Worm (Caenorhabditis elegans) whole organism, young adult: ENCODE data around the gene Y105C5B.3.

Experiments
- B0035.1 ChIP-seq: sonication (generic microtip); optimal IDR thresholded peaks from 2 replicates; lab custom pipeline; 2016; ENCODE audit warnings: missing genetic modification characterization, mild to moderate bottlenecking, missing compliant biosample characterization, missing genotype, missing genetic modification reagents
- B0336.3 ChIP-seq: fragments of 200-800 bp; sonication (Bioruptor generic); IDR thresholded peaks from 2 replicates; pipeline ENCODE4 v1.3.6; 2022; ENCODE audit warnings: missing genetic modification characterization, missing compliant biosample characterization
- F22D6.2 ChIP-seq: sonication (generic microtip); optimal IDR thresholded peaks from 2 replicates; lab custom pipeline; 2016; ENCODE audit warnings: mild to moderate bottlenecking, missing genetic modification characterization, missing compliant biosample characterization
- F23B12.7 ChIP-seq: sonication (generic microtip); optimal IDR thresholded peaks from 2 replicates; lab custom pipeline; 2017; ENCODE audit warnings: missing genetic modification characterization, mild to moderate bottlenecking, missing compliant biosample characterization, antibody characterized with exemption, moderate library complexity; ENCODE audit not compliant: insufficient read depth
- F37B4.10 ChIP-seq: fragments of 200-800 bp; sonication (Bioruptor generic); IDR thresholded peaks from 2 replicates; pipeline ENCODE4 v1.3.6; 2022; ENCODE audit warnings: missing genetic modification characterization, missing compliant biosample characterization
- F57C9.4 ChIP-seq: sonication (generic microtip); optimal IDR thresholded peaks from 2 replicates; lab custom pipeline; 2017; ENCODE audit warnings: mild to moderate bottlenecking, missing genetic modification characterization, missing compliant biosample characterization
- T07F8.4 ChIP-seq: sonication (generic microtip); optimal IDR thresholded peaks from 2 replicates; lab custom pipeline; 2016; ENCODE audit warnings: mild to moderate bottlenecking, missing genetic modification characterization, moderate library complexity, missing compliant biosample characterization
- T26A5.8 ChIP-seq: sonication (generic microtip); optimal IDR thresholded peaks from 2 replicates; lab custom pipeline; 2016; ENCODE audit warnings: missing genetic modification characterization, missing compliant biosample characterization
- Y53F4B.3 ChIP-seq: fragments of 200-800 bp; sonication (Bioruptor generic); IDR thresholded peaks from 2 replicates; pipeline ENCODE4 v1.3.6; 2022; ENCODE audit warnings: missing genetic modification reagents, missing genetic modification characterization, missing compliant biosample characterization
- Y79H2A.3 ChIP-seq: fragments of 200-800 bp; sonication (Bioruptor generic); conservative IDR thresholded peaks from 2 replicates; pipeline ENCODE4 v1.3.6; 2022; ENCODE audit warnings: missing genetic modification reagents, missing genetic modification characterization, missing compliant biosample characterization
- Y95B8A.8 ChIP-seq: fragments of 200-800 bp; sonication (Bioruptor generic); IDR thresholded peaks from 2 replicates; pipeline ENCODE4 v1.3.6; 2022; ENCODE audit warnings: missing genetic modification reagents, missing genetic modification characterization, missing compliant biosample characterization
- akir-1 ChIP-seq: fragments of 200-800 bp; sonication (Bioruptor generic); optimal IDR thresholded peaks from 2 replicates; lab custom pipeline; 2018; ENCODE audit warnings: mild to moderate bottlenecking, missing genetic modification characterization, moderate library complexity, missing compliant biosample characterization
- ama-1 ChIP-seq, 3 experiments: fragments of 150-350 bp in 1 of 3; sonication (generic microtip) in 2 of 3; optimal IDR thresholded peaks; 2 replicates each; lab custom pipeline; 2014 to 2018; ENCODE audit warnings: missing biosample characterization in 2 of 3, missing genetic modification characterization in 2 of 3, missing genetic modification reagents in 2 of 3
- attf-5 ChIP-seq: fragments of 200-800 bp; sonication (Bioruptor generic); optimal IDR thresholded peaks from 2 replicates; lab custom pipeline; 2018; ENCODE audit warnings: mild to moderate bottlenecking, missing genetic modification characterization, missing compliant biosample characterization
- attf-6 ChIP-seq: fragments of 200-800 bp; sonication (Bioruptor generic); IDR thresholded peaks from 2 replicates; pipeline ENCODE4 v1.3.6; 2022; ENCODE audit warnings: missing genetic modification reagents, missing genetic modification characterization, missing compliant biosample characterization
- cebp-1 ChIP-seq, 2 experiments: fragments of 200-800 bp in 1 of 2; sonication (Bioruptor generic) in 1 of 2; sonication (generic microtip) in 1 of 2; IDR thresholded peaks in 1 of 2; optimal IDR thresholded peaks in 1 of 2; 2 replicates each; pipeline versions ENCODE4 v1.3.6 to Lab custom; 2017 to 2022; ENCODE audit warnings: missing compliant biosample characterization in 2 of 2, missing genetic modification characterization in 2 of 2, mild to moderate bottlenecking in 1 of 2, missing genetic modification reagents in 1 of 2, moderate library complexity in 1 of 2
- ceh-100 ChIP-seq: fragments of 200-800 bp; sonication (Bioruptor generic); IDR thresholded peaks from 2 replicates; pipeline ENCODE4 v1.3.6; 2022; ENCODE audit warnings: missing genetic modification reagents, missing genetic modification characterization, missing compliant biosample characterization
- ceh-40 ChIP-seq: fragments of 200-800 bp; sonication (Bioruptor generic); IDR thresholded peaks from 2 replicates; pipeline ENCODE4 v1.3.6; 2022; ENCODE audit warnings: missing genetic modification characterization, missing compliant biosample characterization
- ceh-91 ChIP-seq: fragments of 200-800 bp; sonication (Bioruptor generic); IDR thresholded peaks from 2 replicates; pipeline ENCODE4 v1.3.6; 2022; ENCODE audit warnings: missing genetic modification reagents, missing genetic modification characterization, missing compliant biosample characterization
- dox-1 ChIP-seq: fragments of 200-800 bp; sonication (Bioruptor generic); IDR thresholded peaks from 2 replicates; pipeline ENCODE4 v1.3.6; 2022; ENCODE audit warnings: missing genetic modification reagents, missing genetic modification characterization, missing compliant biosample characterization
- dpff-1 ChIP-seq: sonication (generic microtip); optimal IDR thresholded peaks from 2 replicates; lab custom pipeline; 2017; ENCODE audit warnings: mild to moderate bottlenecking, missing genetic modification characterization, missing compliant biosample characterization
- efl-1 ChIP-seq: fragments of 150-350 bp; optimal IDR thresholded peaks from 2 replicates; lab custom pipeline; 2014; ENCODE audit warnings: missing biosample characterization, missing genetic modification reagents, missing genetic modification characterization
- ekl-4 ChIP-seq: fragments of 200-800 bp; sonication (Bioruptor generic); IDR thresholded peaks from 2 replicates; pipeline ENCODE4 v1.3.6; 2022; ENCODE audit warnings: missing genetic modification reagents, missing genetic modification characterization, missing compliant biosample characterization
- hlh-26 ChIP-seq: fragments of 200-800 bp; sonication (Bioruptor generic); conservative IDR thresholded peaks from 2 replicates; pipeline ENCODE4 v1.3.6; 2022; ENCODE audit warnings: missing genetic modification reagents, missing genetic modification characterization, missing compliant biosample characterization
- hsf-1 ChIP-seq: fragments of 200-800 bp; sonication (Bioruptor generic); IDR thresholded peaks from 2 replicates; pipeline ENCODE4 v1.3.6; 2022; ENCODE audit warnings: missing genetic modification reagents, missing genetic modification characterization, missing compliant biosample characterization
- let-526 ChIP-seq: fragments of 200-800 bp; sonication (Bioruptor generic); IDR thresholded peaks from 2 replicates; pipeline ENCODE4 v1.3.6; 2022; ENCODE audit warnings: missing genetic modification reagents, missing genetic modification characterization, missing compliant biosample characterization
- let-607 ChIP-seq, 2 experiments: fragments of 200-800 bp in 1 of 2; sonication (Bioruptor generic) in 1 of 2; sonication (generic microtip) in 1 of 2; optimal IDR thresholded peaks; 2 replicates each; lab custom pipeline; 2016 to 2018; ENCODE audit warnings: mild to moderate bottlenecking in 2 of 2, missing compliant biosample characterization in 2 of 2, missing genetic modification characterization in 2 of 2, moderate library complexity in 2 of 2, missing genotype in 1 of 2
- lin-35 ChIP-seq, 3 experiments: fragments of 150-350 bp in 2 of 3; sonication (generic microtip) in 1 of 3; optimal IDR thresholded peaks; 2 replicates each; lab custom pipeline; 2014 to 2018; ENCODE audit warnings: missing biosample characterization in 3 of 3, missing genetic modification characterization in 3 of 3, missing genetic modification reagents in 3 of 3
- lin-54 ChIP-seq: fragments of 200-800 bp; sonication (Bioruptor generic); optimal IDR thresholded peaks from 2 replicates; lab custom pipeline; 2018; ENCODE audit warnings: mild to moderate bottlenecking, missing genetic modification characterization, missing compliant biosample characterization
- lir-1 ChIP-seq: fragments of 200-800 bp; sonication (Bioruptor generic); conservative IDR thresholded peaks from 2 replicates; pipeline ENCODE4 v1.3.6; 2022; ENCODE audit warnings: missing genetic modification reagents, missing genetic modification characterization, missing compliant biosample characterization
- lsy-27 ChIP-seq: sonication (generic microtip); optimal IDR thresholded peaks from 2 replicates; lab custom pipeline; 2017; ENCODE audit warnings: missing genetic modification characterization, mild to moderate bottlenecking, missing compliant biosample characterization, antibody characterized with exemption, missing genotype, borderline replicate concordance; ENCODE audit not compliant: insufficient read depth
- mes-4 ChIP-seq: sonication (generic microtip); optimal IDR thresholded peaks from 2 replicates; lab custom pipeline; 2016; ENCODE audit warnings: missing genotype, missing genetic modification characterization, missing compliant biosample characterization
- nfyb-1 ChIP-seq: fragments of 200-800 bp; sonication (Bioruptor generic); IDR thresholded peaks from 2 replicates; pipeline ENCODE4 v1.3.6; 2022; ENCODE audit warnings: missing genetic modification reagents, missing genetic modification characterization, missing compliant biosample characterization
- nhr-27 ChIP-seq: fragments of 200-800 bp; sonication (Bioruptor generic); optimal IDR thresholded peaks from 2 replicates; lab custom pipeline; 2018; ENCODE audit warnings: mild to moderate bottlenecking, missing genetic modification characterization, moderate library complexity, missing compliant biosample characterization
- nhr-80 ChIP-seq: sonication (generic microtip); optimal IDR thresholded peaks from 2 replicates; lab custom pipeline; 2016; ENCODE audit warnings: missing genetic modification characterization, missing compliant biosample characterization
- nhr-90 ChIP-seq: sonication (generic microtip); optimal IDR thresholded peaks from 2 replicates; lab custom pipeline; 2016; ENCODE audit warnings: missing genotype, mild to moderate bottlenecking, missing genetic modification characterization, missing compliant biosample characterization
- pbrm-1 ChIP-seq: fragments of 200-800 bp; sonication (Bioruptor generic); IDR thresholded peaks from 2 replicates; pipeline ENCODE4 v1.3.6; 2022; ENCODE audit warnings: missing genetic modification reagents, missing genetic modification characterization, missing compliant biosample characterization
- pha-4 ChIP-seq: fragments of 150-350 bp; sonication (generic microtip); optimal IDR thresholded peaks from 2 replicates; lab custom pipeline; 2014; ENCODE audit warnings: missing biosample characterization, missing genetic modification reagents, missing genetic modification characterization
- rec-8 ChIP-seq, 2 experiments: sonication (generic microtip); optimal IDR thresholded peaks; 2 replicates each; lab custom pipeline; 2016; ENCODE audit warnings: mild to moderate bottlenecking in 2 of 2, missing genetic modification characterization in 2 of 2, missing genetic modification reagents in 2 of 2, missing genotype in 2 of 2, missing biosample characterization in 1 of 2, missing compliant biosample characterization in 1 of 2, moderate library complexity in 1 of 2
- snpc-1.1 ChIP-seq: sonication (generic microtip); optimal IDR thresholded peaks from 2 replicates; lab custom pipeline; 2017; ENCODE audit warnings: missing genetic modification characterization, mild to moderate bottlenecking, missing compliant biosample characterization, antibody characterized with exemption, moderate library complexity, missing genotype, missing genetic modification reagents; ENCODE audit not compliant: insufficient read depth
- tbp1 ChIP-seq: fragments of 200-800 bp; sonication (Bioruptor generic); optimal IDR thresholded peaks from 2 replicates; lab custom pipeline; 2018; ENCODE audit warnings: mild to moderate bottlenecking, missing genetic modification characterization, missing compliant biosample characterization
- tbx-9 ChIP-seq: sonication (generic microtip); optimal IDR thresholded peaks from 2 replicates; lab custom pipeline; 2016; ENCODE audit warnings: borderline replicate concordance, missing genetic modification characterization, inconsistent platforms, missing compliant biosample characterization
- unc-130 ChIP-seq: sonication (generic microtip); optimal IDR thresholded peaks from 2 replicates; lab custom pipeline; 2016; ENCODE audit warnings: missing genetic modification reagents, missing genetic modification characterization, missing compliant biosample characterization
- xnd-1 ChIP-seq: sonication (generic microtip); optimal IDR thresholded peaks from 2 replicates; lab custom pipeline; 2016; ENCODE audit warnings: missing genotype, missing genetic modification reagents, missing genetic modification characterization, missing compliant biosample characterization
- zim-3 ChIP-seq: sonication (generic microtip); optimal IDR thresholded peaks from 2 replicates; lab custom pipeline; 2017; ENCODE audit warnings: mild to moderate bottlenecking, missing genetic modification characterization, moderate library complexity, missing compliant biosample characterization
- ztf-28 ChIP-seq: fragments of 200-800 bp; sonication (Bioruptor generic); IDR thresholded peaks from 2 replicates; pipeline ENCODE4 v1.3.6; 2022; ENCODE audit warnings: missing genetic modification reagents, missing genetic modification characterization, missing compliant biosample characterization
- ztf-6 ChIP-seq: fragments of 200-800 bp; sonication (Bioruptor generic); IDR thresholded peaks from 2 replicates; pipeline ENCODE4 v1.3.6; 2022; ENCODE audit warnings: missing genetic modification reagents, missing genetic modification characterization, missing compliant biosample characterization

Y105C5B.3 gene

ce11 chrIV:15931176-15931575, 47.2 kb downstream of the Y105C5B.3 start (continued):
- TF ChIP-seq lin-54 (GFP tag; lab: Kevin White, UChicago) (peak; percentile 59), F22D6.2 (tag; lab: Kevin White, UChicago) (no peak), lir-1 (GFP tag; lab: Robert Waterston, UW) (no peak), cebp-1 (GFP tag; IDR thresholded peaks at IDR 0.05; lab: Robert Waterston, UW) (0 out of 2 replicates have a peak, but pooled peaks have one; percentile 33), cebp-1 (tag; optimal IDR thresholded peaks at IDR 0.05; lab: Kevin White, UChicago) (no peak), attf-6 (GFP tag; lab: Robert Waterston, UW) (peak; percentile 98), zim-3 (tag; lab: Kevin White, UChicago) (peak; percentile 78), lin-35 (GFP tag; optimal IDR thresholded peaks at IDR 0.05; lab: Kevin White, UChicago) (no peak), ztf-28 (no peak), ztf-6 (GFP tag; lab: Robert Waterston, UW) (no peak), dpff-1 (tag; lab: Kevin White, UChicago) (no peak), hlh-26 (no peak), F37B4.10 (GFP tag; lab: Robert Waterston, UW) (no peak), nhr-27 (tag; lab: Kevin White, UChicago) (no peak), hsf-1 (GFP tag; lab: Robert Waterston, UW) (peak; percentile 79), ekl-4 (GFP tag; lab: Robert Waterston, UW) (0 out of 2 replicates have a peak, but pooled peaks have one; percentile 20), dox-1 (GFP tag; lab: Robert Waterston, UW) (no peak; the same call in 1 of the 2 replicates), unc-130 (GFP tag; lab: Kevin White, UChicago) (no peak), Y79H2A.3 (no peak), tbx-9 (tag; lab: Kevin White, UChicago) (no peak), T07F8.4 (tag; lab: Kevin White, UChicago) (no peak), lsy-27 (tag; lab: Kevin White, UChicago) (peak; percentile 43), ceh-40 (GFP tag; lab: Robert Waterston, UW) (0 out of 2 replicates have a peak, but pooled peaks have one; percentile 74), tbp1 (GFP tag; lab: Kevin White, UChicago) (peak; percentile 91), pha-4 (tag; lab: Kevin White, UChicago) (no peak), pbrm-1 (GFP tag; lab: Robert Waterston, UW) (peak; percentile 9; the same call in 1 of the 2 replicates), T26A5.8 (tag; lab: Kevin White, UChicago) (no peak), efl-1 (no peak), ceh-91 (GFP tag; lab: Robert Waterston, UW) (no peak), akir-1 (GFP tag; lab: Kevin White, UChicago) (no peak), nhr-80 (tag; lab: Kevin White, UChicago) (peak; percentile 15), ama-1 (optimal IDR thresholded peaks at IDR 0.05; lab: Kevin White, UChicago) (no peak), ama-1 (GFP tag; optimal IDR thresholded peaks at IDR 0.05; lab: Kevin White, UChicago) (peak in 1 of 2 experiments; percentile 66), let-607 (tag; optimal IDR thresholded peaks at IDR 0.05; lab: Kevin White, UChicago) (peak in 1 of 2 experiments; percentile 7), F23B12.7 (tag; lab: Kevin White, UChicago) (peak; percentile 39), nfyb-1 (peak; percentile 67), xnd-1 (tag; lab: Kevin White, UChicago) (no peak), Y53F4B.3 (GFP tag; lab: Robert Waterston, UW) (no peak), mes-4 (tag; lab: Kevin White, UChicago) (peak; percentile 17), B0336.3 (GFP tag; lab: Robert Waterston, UW) (no peak), Y95B8A.8 (GFP tag; lab: Robert Waterston, UW) (no peak), ceh-100 (no peak), snpc-1.1 (tag; lab: Kevin White, UChicago) (peak; percentile 61), B0035.1 (tag; lab: Kevin White, UChicago) (no peak), rec-8 (tag; optimal IDR thresholded peaks at IDR 0.05; lab: Kevin White, UChicago) (peak in 1 of 2 experiments; percentile 70), let-526 (GFP tag; lab: Robert Waterston, UW) (no peak), attf-5 (peak; percentile 15), nhr-90 (tag; lab: Kevin White, UChicago) (peak; percentile 54), F57C9.4 (tag; lab: Kevin White, UChicago) (no peak)
